Fruit fly (Drosophila melanogaster): ENCODE measurements around the gene Nha2.

Nha2 gene

dm6 chr3R:23028506-23028905 lies 30.2 kb upstream of the Nha2 start (continued):
- TF ChIP-seq C15 (GFP tag; IDR thresholded peaks at IDR 0.05) (peak; percentile 63; the same call in 1 of the 3 replicates), CG8388 (GFP tag; optimal IDR thresholded peaks at IDR 0.05) (peak; percentile 2), CG16815 (GFP tag; optimal IDR thresholded peaks at IDR 0.05) (peak; percentile 34), CG17328 (GFP tag; IDR thresholded peaks at IDR 0.05) (0 out of 2 replicates have a peak, but pooled peaks have one; percentile 39), ara (GFP tag; IDR thresholded peaks at IDR 0.05) (peak; percentile 18; the same call in 1 of the 2 replicates), az2 (GFP tag; optimal IDR thresholded peaks at IDR 0.05) (peak; percentile 51), oc (tag; optimal IDR thresholded peaks at IDR 0.05) (no peak), ham (GFP tag; IDR thresholded peaks at IDR 0.05) (no peak), corto (GFP tag; optimal IDR thresholded peaks at IDR 0.05) (no peak), Rfx (GFP tag; IDR thresholded peaks at IDR 0.05) (peak; percentile 86; the same call in 1 of the 2 replicates), CG3726 (GFP tag; IDR thresholded peaks at IDR 0.05) (no peak), CG13775 (GFP tag; optimal IDR thresholded peaks at IDR 0.05) (peak; percentile 47), CG11723 (GFP tag; optimal IDR thresholded peaks at IDR 0.05) (no peak), NfI (GFP tag; optimal IDR thresholded peaks at IDR 0.05) (peak; percentile 70), CG2129 (GFP tag; IDR thresholded peaks at IDR 0.05; ENCODE audit: partially characterized antibody) (no peak), eve (GFP tag; optimal IDR thresholded peaks at IDR 0.05) (no peak), amos (GFP tag; IDR thresholded peaks at IDR 0.05; ENCODE audit: partially characterized antibody) (no peak), CG12299 (tag; optimal IDR thresholded peaks at IDR 0.05) (no peak), CG42726 (GFP tag; IDR thresholded peaks at IDR 0.05; ENCODE audit: partially characterized antibody) (no peak), CG15479 (GFP tag; optimal IDR thresholded peaks at IDR 0.05) (no peak), Gug (GFP tag; IDR thresholded peaks at IDR 0.05) (peak; percentile 66; the same call in 1 of the 4 replicates), psq (GFP tag; optimal IDR thresholded peaks at IDR 0.05) (no peak), ase (GFP tag; IDR thresholded peaks at IDR 0.05) (peak; percentile 44; the same call in 1 of the 3 replicates), Sry-δ (GFP tag; optimal IDR thresholded peaks at IDR 0.05) (no peak), HLH54F (GFP tag; optimal IDR thresholded peaks at IDR 0.05) (peak; percentile 56), Spps (tag; optimal IDR thresholded peaks at IDR 0.05) (no peak), fru (optimal IDR thresholded peaks at IDR 0.05) (no peak), Neu2 (GFP tag; optimal IDR thresholded peaks at IDR 0.05; ENCODE audit: borderline replicate concordance) (no peak), NC2α (GFP tag; optimal IDR thresholded peaks at IDR 0.05) (no peak), CG8924 (tag; optimal IDR thresholded peaks at IDR 0.05) (peak; percentile 8), Hey (tag; optimal IDR thresholded peaks at IDR 0.05) (no peak), nom (GFP tag; optimal IDR thresholded peaks at IDR 0.05) (no peak), CG11093 (GFP tag; IDR thresholded peaks at IDR 0.05) (no peak), Side (GFP tag; optimal IDR thresholded peaks at IDR 0.05) (peak; percentile 14), fu2 (GFP tag; optimal IDR thresholded peaks at IDR 0.05) (peak; percentile 54), Trl (optimal IDR thresholded peaks at IDR 0.05) (no peak), Trl (GFP tag; optimal IDR thresholded peaks at IDR 0.05) (peak; percentile 36), ftz-f1 (GFP tag; optimal IDR thresholded peaks at IDR 0.05) (no peak), CG2199 (GFP tag; IDR thresholded peaks at IDR 0.05) (no peak), gce (GFP tag; IDR thresholded peaks at IDR 0.05) (no peak), sima (GFP tag; optimal IDR thresholded peaks at IDR 0.05) (no peak), Dek (tag; optimal IDR thresholded peaks at IDR 0.05) (peak; percentile 37), bcd (GFP tag; optimal IDR thresholded peaks at IDR 0.05) (peak; percentile 63), CG2875 (GFP tag; optimal IDR thresholded peaks at IDR 0.05) (no peak), CG17829 (tag; optimal IDR thresholded peaks at IDR 0.05) (no peak), CG1602 (GFP tag; optimal IDR thresholded peaks at IDR 0.05) (peak; percentile 2), Fer2 (tag; optimal IDR thresholded peaks at IDR 0.05) (no peak), Hmx (GFP tag; optimal IDR thresholded peaks at IDR 0.05) (no peak), CG34224 (GFP tag; IDR thresholded peaks at IDR 0.05; ENCODE audit: partially characterized antibody) (no peak), CG8478 (optimal IDR thresholded peaks at IDR 0.05) (no peak), seq (GFP tag; IDR thresholded peaks at IDR 0.05) (peak; percentile 16; the same call in 1 of the 2 replicates), btn (GFP tag; optimal IDR thresholded peaks at IDR 0.05) (no peak)

Measured in whole organism, embryonic.